Fruit fly (Drosophila melanogaster): ENCODE measurements around the gene CG10650.
A peak's percentile ranks its signal among the peaks of the same experiment; 100 is the strongest.

CG10650 gene

dm6 chr2L:18955666-18956065, 40.1 kb downstream of the CG10650 start:
- TF ChIP-seq cic (GFP tag; optimal IDR thresholded peaks at IDR 0.05) (peak; percentile 47), CG12768 (GFP tag; optimal IDR thresholded peaks at IDR 0.05) (peak; percentile 3), CG7101 (tag; optimal IDR thresholded peaks at IDR 0.05) (no peak)

DNA sequence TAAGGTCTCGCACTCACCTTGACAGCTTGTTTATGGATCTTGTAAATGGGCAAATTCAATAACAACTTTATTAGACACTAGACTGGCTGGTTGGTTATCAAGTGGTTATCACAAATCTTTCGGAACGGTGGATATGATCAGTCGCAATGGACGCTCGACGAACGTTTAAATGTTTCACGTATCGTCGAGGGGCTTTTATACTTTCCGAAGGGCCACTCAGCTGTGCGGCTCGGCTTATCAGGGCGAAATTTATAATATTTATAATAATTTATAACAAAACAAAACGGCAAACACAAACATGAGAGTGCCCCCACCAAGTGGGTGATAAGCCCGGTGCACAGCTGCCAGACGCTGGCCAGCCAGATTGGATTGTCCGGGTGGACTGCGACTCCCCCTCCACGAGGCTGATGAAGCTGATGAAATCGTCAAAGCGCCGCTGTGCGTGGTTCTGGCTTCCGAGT, 41.4 kb downstream of the CG10650 start, which contains the start of gene CG10621:
Gene CG10621, minus strand, starts transcription at position 177 of the 461 bp plus-strand sequence.
- TF ChIP-seq pad (GFP tag; optimal IDR thresholded peaks at IDR 0.05): no peak
- no peak for TF ChIP-seq Hr96 (GFP tag; optimal IDR thresholded peaks at IDR 0.05)
- TF ChIP-seq toe (GFP tag; optimal IDR thresholded peaks at IDR 0.05): no peak
- no peak for TF ChIP-seq bab1 (GFP tag; optimal IDR thresholded peaks at IDR 0.05)
- no peak for TF ChIP-seq CG7101 (tag; optimal IDR thresholded peaks at IDR 0.05)
- TF ChIP-seq CG5204 (GFP tag; optimal IDR thresholded peaks at IDR 0.05): no peak
- TF ChIP-seq Clk (GFP tag; optimal IDR thresholded peaks at IDR 0.05): peak; percentile 5
- no peak for TF ChIP-seq CG14711 (tag; optimal IDR thresholded peaks at IDR 0.05)
- TF ChIP-seq CG7045 (GFP tag; optimal IDR thresholded peaks at IDR 0.05): no peak
- TF ChIP-seq Mnt (GFP tag; optimal IDR thresholded peaks at IDR 0.05): peak; percentile 67
- peak; percentile 37 for TF ChIP-seq CG33017 (tag; optimal IDR thresholded peaks at IDR 0.05)
- TF ChIP-seq CG1620 (GFP tag; optimal IDR thresholded peaks at IDR 0.05): no peak
- TF ChIP-seq Crg-1 (GFP tag; optimal IDR thresholded peaks at IDR 0.05): no peak
- no peak for TF ChIP-seq cnc (optimal IDR thresholded peaks at IDR 0.05)
- TF ChIP-seq ovo (GFP tag; optimal IDR thresholded peaks at IDR 0.05): no peak
- TF ChIP-seq CG11617 (GFP tag; optimal IDR thresholded peaks at IDR 0.05): no peak
- TF ChIP-seq CG12768 (GFP tag; optimal IDR thresholded peaks at IDR 0.05): peak; percentile 41
- TF ChIP-seq kay (GFP tag; ENCODE audit: borderline replicate concordance): peak; percentile 92
- peak; percentile 40 for TF ChIP-seq tj (GFP tag; optimal IDR thresholded peaks at IDR 0.05)
- TF ChIP-seq cic (GFP tag; optimal IDR thresholded peaks at IDR 0.05): peak; percentile 85

dm6 chr2L:18953512-18954254, 42.1 kb downstream of the CG10650 start:
- TF ChIP-seq CG7045 (GFP tag; optimal IDR thresholded peaks at IDR 0.05) (peak; percentile 15), Mnt (GFP tag; optimal IDR thresholded peaks at IDR 0.05) (no peak), pad (GFP tag; optimal IDR thresholded peaks at IDR 0.05) (no peak), CG5204 (GFP tag; optimal IDR thresholded peaks at IDR 0.05) (no peak), Hr96 (GFP tag; optimal IDR thresholded peaks at IDR 0.05) (no peak), toe (GFP tag; optimal IDR thresholded peaks at IDR 0.05) (no peak), CG14711 (tag; optimal IDR thresholded peaks at IDR 0.05) (peak; percentile 33), CG33017 (tag; optimal IDR thresholded peaks at IDR 0.05) (no peak), kay (GFP tag; ENCODE audit: borderline replicate concordance) (no peak), tj (GFP tag; optimal IDR thresholded peaks at IDR 0.05) (no peak), bab1 (GFP tag; optimal IDR thresholded peaks at IDR 0.05) (no peak), Clk (GFP tag; optimal IDR thresholded peaks at IDR 0.05) (no peak), CG7101 (tag; optimal IDR thresholded peaks at IDR 0.05) (peak; percentile 28), Crg-1 (GFP tag; optimal IDR thresholded peaks at IDR 0.05) (no peak), CG1620 (GFP tag; optimal IDR thresholded peaks at IDR 0.05) (no peak), CG12768 (GFP tag; optimal IDR thresholded peaks at IDR 0.05) (no peak), cnc (optimal IDR thresholded peaks at IDR 0.05) (no peak), CG11617 (GFP tag; optimal IDR thresholded peaks at IDR 0.05) (peak; percentile 49), cic (GFP tag; optimal IDR thresholded peaks at IDR 0.05) (no peak), ovo (GFP tag; optimal IDR thresholded peaks at IDR 0.05) (no peak)

DNA sequence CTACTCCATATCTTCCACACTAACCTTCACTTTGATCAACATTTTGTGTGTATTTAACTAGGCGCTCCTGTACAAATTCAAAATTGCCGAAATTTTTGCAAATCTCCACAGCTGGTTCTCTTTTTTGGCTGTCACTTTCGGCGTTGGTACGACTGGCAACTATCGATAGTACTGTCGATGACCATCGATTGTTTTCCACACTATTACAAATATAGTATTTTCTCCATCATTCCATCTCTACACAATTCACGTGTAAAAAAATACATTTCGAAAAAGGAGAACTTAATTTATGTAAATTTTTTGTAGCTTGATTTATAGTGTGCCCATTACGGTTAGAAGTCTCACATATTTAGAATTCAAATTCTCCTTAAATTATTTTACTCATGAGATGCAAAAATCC, 44.1 kb downstream of the CG10650 start, which contains the start of gene Nedd8:
Gene Nedd8, minus strand, starts transcription at position 164 of the 400 bp plus-strand sequence.
- peak; percentile 70 for TF ChIP-seq bab1 (GFP tag; optimal IDR thresholded peaks at IDR 0.05)
- no peak for TF ChIP-seq kay (GFP tag; ENCODE audit: borderline replicate concordance)

DNA sequence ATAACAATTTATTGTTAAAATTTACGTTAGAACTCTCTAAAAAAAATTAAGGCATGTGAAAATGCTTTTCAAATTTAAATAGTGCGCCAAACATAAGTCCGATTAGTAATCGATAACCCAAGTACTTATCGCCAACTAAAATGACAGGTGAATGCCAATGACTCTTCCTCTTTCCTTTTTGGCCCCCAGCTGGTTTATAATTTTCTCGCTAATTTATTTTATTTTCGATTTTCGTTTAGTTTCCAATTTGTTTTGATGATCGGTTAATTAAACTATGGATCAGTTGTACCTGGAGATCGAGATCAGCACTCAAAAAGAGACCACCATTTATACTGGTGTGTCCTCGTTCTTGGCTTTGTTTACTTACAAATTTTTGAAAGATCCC, 47.0 kb downstream of the CG10650 start, which contains the start of gene CG10428:
Gene CG10428, plus strand, starts transcription at position 161 of the 385 bp plus-strand sequence.
- TF ChIP-seq bab1 (GFP tag; optimal IDR thresholded peaks at IDR 0.05) (peak; percentile 8), Mnt (GFP tag; optimal IDR thresholded peaks at IDR 0.05) (no peak), CG7045 (GFP tag; optimal IDR thresholded peaks at IDR 0.05) (no peak), Clk (GFP tag; optimal IDR thresholded peaks at IDR 0.05) (no peak), tj (GFP tag; optimal IDR thresholded peaks at IDR 0.05) (no peak), toe (GFP tag; optimal IDR thresholded peaks at IDR 0.05) (no peak), cnc (optimal IDR thresholded peaks at IDR 0.05) (no peak)

dm6 chr2L:18948065-18948723, 47.5 kb downstream of the CG10650 start:
- TF ChIP-seq CG7101 (tag; optimal IDR thresholded peaks at IDR 0.05) (peak; percentile 0), kay (GFP tag; ENCODE audit: borderline replicate concordance) (no peak), tj (GFP tag; optimal IDR thresholded peaks at IDR 0.05) (peak; percentile 19), CG5204 (GFP tag; optimal IDR thresholded peaks at IDR 0.05) (no peak)
